Worm (Caenorhabditis elegans): ENCODE measurements around the gene hir-1.

DNA sequence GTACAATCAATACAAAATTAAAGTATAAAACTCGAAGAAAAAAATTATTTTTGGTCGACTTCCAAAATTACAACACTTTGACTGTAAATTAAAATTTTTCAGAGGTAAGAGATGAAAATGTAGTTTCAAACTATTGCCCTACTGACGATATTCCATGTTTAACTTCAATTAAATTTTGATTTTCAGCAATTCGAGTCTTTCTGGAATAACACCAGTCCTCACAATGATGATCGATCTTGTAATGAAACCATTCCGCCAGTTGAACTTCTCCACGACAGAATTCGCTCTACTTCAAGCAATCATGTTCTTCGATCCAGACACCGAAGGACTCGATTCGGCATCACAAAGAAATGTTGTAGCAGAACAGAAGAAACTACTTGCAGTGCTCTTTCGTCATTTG, 12.8 kb upstream of the hir-1 start:
- TF ChIP-seq lin-15B (tag; optimal IDR thresholded peaks at IDR 0.05) (no peak), egl-27 (tag; optimal IDR thresholded peaks at IDR 0.05) (no peak), nhr-76 (tag; optimal IDR thresholded peaks at IDR 0.05) (no peak), aly-2 (tag; optimal IDR thresholded peaks at IDR 0.05) (no peak), pqm-1 (tag; optimal IDR thresholded peaks at IDR 0.05) (no peak), ztf-4 (tag; optimal IDR thresholded peaks at IDR 0.05) (no peak), ama-1 (optimal IDR thresholded peaks at IDR 0.05) (no peak), ceh-28 (tag; optimal IDR thresholded peaks at IDR 0.05) (no peak), nfya-1 (tag; optimal IDR thresholded peaks at IDR 0.05; ENCODE audit: insufficient read depth) (no peak), snpc-4 (tag; optimal IDR thresholded peaks at IDR 0.05) (no peak)

Data from whole organism, L3 larva.